Worm (Caenorhabditis elegans) whole organism, L4 larva: Measurements from ENCODE around the gene W03H9.1.

Experiments used
- aha-1 ChIP-seq: fragments of 150-350 bp; peaks from one replicate; lab custom pipeline; 2014; ENCODE audit warnings: missing biosample characterization, missing genetic modification characterization
- ama-1 ChIP-seq: fragments of 150-350 bp; optimal IDR thresholded peaks from 2 replicates; lab custom pipeline; 2014; ENCODE audit warnings: inconsistent platforms, mixed read lengths
- daf-16 ChIP-seq, 3 experiments: sonication (generic microtip); optimal IDR thresholded peaks; 2 replicates each; lab custom pipeline; 2016 to 2017; ENCODE audit warnings: missing genetic modification characterization in 3 of 3, missing genetic modification reagents in 3 of 3, mild to moderate bottlenecking in 2 of 3, missing compliant biosample characterization in 2 of 3, missing biosample characterization in 1 of 3, moderate library complexity in 1 of 3
- daf-8 ChIP-seq: fragments of 200-800 bp; sonication (Bioruptor generic); IDR thresholded peaks from 2 replicates; pipeline ENCODE4 v1.3.6; 2022; ENCODE audit warnings: missing genetic modification characterization, missing compliant biosample characterization
- dmd-6 ChIP-seq: fragments of 200-800 bp; sonication (Bioruptor generic); IDR thresholded peaks from 2 replicates; pipeline ENCODE4 v1.3.6; 2022; ENCODE audit warnings: missing genetic modification reagents, missing genetic modification characterization, missing compliant biosample characterization
- dmd-8 ChIP-seq: fragments of 200-800 bp; sonication (Bioruptor generic); IDR thresholded peaks from 2 replicates; pipeline ENCODE4 v1.3.6; 2022; ENCODE audit warnings: missing genetic modification characterization, missing compliant biosample characterization
- dpl-1 ChIP-seq: fragments of 150-350 bp; optimal IDR thresholded peaks from 2 replicates; lab custom pipeline; 2014; ENCODE audit warnings: missing biosample characterization, missing genetic modification reagents, missing genetic modification characterization
- fos-1 ChIP-seq: fragments of 150-350 bp; optimal IDR thresholded peaks from 2 replicates; lab custom pipeline; 2014; ENCODE audit warnings: missing biosample characterization, missing genetic modification characterization
- hlh-30 ChIP-seq: sonication (generic microtip); optimal IDR thresholded peaks from 2 replicates; lab custom pipeline; 2017; ENCODE audit warnings: antibody characterized with exemption, mild to moderate bottlenecking, missing genetic modification characterization, missing compliant biosample characterization; ENCODE audit not compliant: insufficient read depth
- hmg-1.1 ChIP-seq: fragments of 200-800 bp; sonication (Bioruptor generic); IDR thresholded peaks from 2 replicates; pipeline ENCODE4 v1.3.6; 2022; ENCODE audit warnings: missing genetic modification reagents, missing genetic modification characterization, missing compliant biosample characterization
- lim-7 ChIP-seq: fragments of 200-800 bp; sonication (Bioruptor generic); IDR thresholded peaks from 2 replicates; pipeline ENCODE4 v1.3.6; 2022; ENCODE audit warnings: missing genetic modification characterization, missing compliant biosample characterization
- lin-15B ChIP-seq: fragments of 150-350 bp; sonication (generic microtip); optimal IDR thresholded peaks from 3 replicates; lab custom pipeline; 2014; ENCODE audit warnings: missing biosample characterization, missing genetic modification characterization
- lin-29 ChIP-seq: fragments of 200-800 bp; sonication (Bioruptor generic); IDR thresholded peaks from 2 replicates; pipeline ENCODE4 v1.3.6; 2022; ENCODE audit warnings: missing genetic modification reagents, missing genetic modification characterization, missing compliant biosample characterization
- lsy-2 ChIP-seq, 2 experiments: fragments of 150-350 bp in 1 of 2; sonication (generic microtip) in 1 of 2; optimal IDR thresholded peaks; 2 replicates each; lab custom pipeline; 2014 to 2017; ENCODE audit warnings: missing biosample characterization in 2 of 2, missing genetic modification characterization in 2 of 2
- mdl-1 ChIP-seq, 2 experiments: fragments of 150-350 bp in 1 of 2; sonication (generic microtip) in 1 of 2; optimal IDR thresholded peaks; 2 replicates each; lab custom pipeline; 2014 to 2017; ENCODE audit warnings: missing biosample characterization in 2 of 2, missing genetic modification characterization in 2 of 2
- mxl-2 ChIP-seq: fragments of 200-800 bp; sonication (Bioruptor generic); conservative IDR thresholded peaks from 2 replicates; pipeline ENCODE4 v1.3.6; 2022; ENCODE audit warnings: missing genetic modification reagents, missing genetic modification characterization, missing compliant biosample characterization
- mxl-3 ChIP-seq: fragments of 200-800 bp; sonication (Bioruptor generic); optimal IDR thresholded peaks from 2 replicates; lab custom pipeline; 2018; ENCODE audit warnings: mild to moderate bottlenecking, missing genetic modification characterization, missing compliant biosample characterization
- nhr-102 ChIP-seq: sonication (generic microtip); optimal IDR thresholded peaks from 2 replicates; lab custom pipeline; 2016; ENCODE audit warnings: mild to moderate bottlenecking, missing genetic modification characterization, moderate library complexity, missing compliant biosample characterization
- nhr-42 ChIP-seq: fragments of 200-800 bp; sonication (Bioruptor generic); IDR thresholded peaks from 2 replicates; pipeline ENCODE4 v1.3.6; 2022; ENCODE audit warnings: missing genetic modification characterization, missing compliant biosample characterization
- nhr-77 ChIP-seq: fragments of 150-350 bp; optimal IDR thresholded peaks from 2 replicates; lab custom pipeline; 2014; ENCODE audit warnings: missing biosample characterization, missing genetic modification characterization
- saeg-2 ChIP-seq: fragments of 200-800 bp; sonication (Bioruptor generic); IDR thresholded peaks from 2 replicates; pipeline ENCODE4 v1.3.6; 2022; ENCODE audit warnings: missing genetic modification reagents, missing genetic modification characterization, missing compliant biosample characterization
- skn-1 ChIP-seq: fragments of 150-350 bp; optimal IDR thresholded peaks from 2 replicates; lab custom pipeline; 2014; ENCODE audit warnings: missing biosample characterization, missing genetic modification characterization
- snpc-1.2 ChIP-seq: fragments of 200-800 bp; sonication (Bioruptor generic); IDR thresholded peaks from 2 replicates; pipeline ENCODE4 v1.3.6; 2022; ENCODE audit warnings: missing genetic modification reagents, missing genetic modification characterization, missing compliant biosample characterization
- snpc-4 ChIP-seq: fragments of 150-350 bp; optimal IDR thresholded peaks from 2 replicates; lab custom pipeline; 2014; ENCODE audit warnings: missing biosample characterization, missing genetic modification characterization
- tra-1 ChIP-seq: fragments of 200-800 bp; sonication (Bioruptor generic); IDR thresholded peaks from 2 replicates; pipeline ENCODE4 v1.3.6; 2022; ENCODE audit warnings: missing genetic modification reagents, missing genetic modification characterization, missing compliant biosample characterization
- unc-62 ChIP-seq, 3 experiments: fragments of 150-350 bp in 1 of 3; sonication (generic microtip); optimal IDR thresholded peaks in 2 of 3; peaks in 1 of 3; 1 replicate in 1 of 3; 2 replicates in 2 of 3; lab custom pipeline; 2014 to 2017; ENCODE audit warnings: missing biosample characterization in 3 of 3, missing genetic modification characterization in 3 of 3, missing genetic modification reagents in 3 of 3, missing genotype in 1 of 3
- ztf-11 ChIP-seq: fragments of 150-350 bp; optimal IDR thresholded peaks from 2 replicates; lab custom pipeline; 2014; ENCODE audit warnings: missing biosample characterization, missing genetic modification characterization
- ztf-7 ChIP-seq: fragments of 150-350 bp; optimal IDR thresholded peaks from 2 replicates; lab custom pipeline; 2014; ENCODE audit warnings: missing biosample characterization, missing genetic modification characterization

Gene W03H9.1

DNA sequence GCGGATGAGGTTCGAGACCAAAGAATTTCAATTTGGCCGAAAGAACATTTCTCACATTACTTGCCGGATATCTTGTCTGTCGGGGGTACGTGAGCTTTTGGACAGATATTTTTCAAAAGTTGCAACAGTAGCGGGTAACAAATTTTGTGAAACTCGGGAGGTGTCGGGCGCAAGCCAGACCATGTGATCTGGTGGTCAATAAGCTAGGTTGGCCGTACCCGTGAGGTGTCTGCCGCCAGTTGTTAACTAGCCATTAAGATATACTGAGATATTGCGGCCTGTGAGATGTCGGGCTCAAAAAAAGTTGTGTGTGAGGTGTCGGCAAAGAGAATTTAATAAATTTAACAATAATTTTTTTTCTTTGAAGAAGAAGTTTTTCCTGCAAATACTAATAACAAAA is 31.5 kb downstream of the W03H9.1 start:
- no peak for TF ChIP-seq dpl-1 (GFP tag; lab: Kevin White, UChicago)
- no peak for TF ChIP-seq nhr-77
- no peak for TF ChIP-seq lin-29 (GFP tag; lab: Robert Waterston, UW)
- TF ChIP-seq ama-1 (lab: Kevin White, UChicago): no peak

- TF ChIP-seq ztf-11 (tag; lab: Kevin White, UChicago) (no peak), aha-1 (tag; lab: Kevin White, UChicago) (peak; percentile 79)
These were observed 37.1 kb downstream of the W03H9.1 start for ce11 chrII:14112842-14113241.

DNA sequence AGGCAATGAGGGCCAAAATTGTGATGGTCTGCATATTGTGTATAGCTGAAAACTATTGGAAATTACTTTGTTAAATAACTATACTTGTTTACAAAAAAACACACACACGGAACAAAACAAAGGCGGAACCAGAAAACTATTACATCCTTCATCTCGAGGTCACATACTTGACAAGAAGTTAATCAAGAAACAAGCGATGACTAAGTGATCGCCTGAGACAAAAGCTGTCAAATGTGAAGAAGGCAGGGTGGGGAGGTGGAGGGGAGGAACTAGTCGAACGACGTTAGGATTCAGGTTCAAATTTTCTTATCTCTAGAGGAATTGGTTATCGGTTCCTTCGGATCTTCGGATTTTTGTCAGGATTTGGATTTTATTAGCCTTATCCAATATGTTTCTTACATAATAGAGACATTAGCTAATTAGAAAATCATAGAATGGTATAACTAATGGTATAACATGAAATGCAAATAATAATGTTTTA is 40.7 kb downstream of the W03H9.1 start, which contains the start of gene cpg-7:
TSS of gene cpg-7 (minus strand) at position 51 of the 481 bp plus-strand sequence.
- TF ChIP-seq nhr-42 (GFP tag; lab: Robert Waterston, UW) (no peak), mdl-1 (tag; optimal IDR thresholded peaks at IDR 0.05; lab: Kevin White, UChicago) (no peak), lin-29 (GFP tag; lab: Robert Waterston, UW) (no peak), snpc-1.2 (GFP tag; lab: Robert Waterston, UW) (no peak), dmd-6 (GFP tag; lab: Robert Waterston, UW) (no peak), nhr-102 (no peak), daf-8 (GFP tag; lab: Robert Waterston, UW) (no peak)

DNA sequence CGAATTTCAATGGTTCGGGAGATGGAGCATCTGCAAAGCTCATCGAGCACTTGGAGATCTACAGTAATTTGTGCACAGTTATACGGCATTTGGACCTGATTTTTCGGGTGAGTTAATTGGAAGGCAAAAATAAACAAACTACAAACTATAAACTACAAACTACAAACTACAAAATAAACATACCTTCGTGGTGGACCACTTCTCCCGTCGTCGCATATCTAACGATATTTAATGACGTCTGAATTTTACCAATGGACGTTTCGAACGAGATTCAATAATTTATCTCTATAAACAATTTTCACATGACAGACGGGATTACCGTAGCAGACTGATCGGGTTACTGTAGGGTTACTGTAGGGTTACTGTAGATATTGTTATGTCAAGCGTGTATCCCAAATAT is 43.8 kb downstream of the W03H9.1 start:
- TF ChIP-seq daf-8 (GFP tag; lab: Robert Waterston, UW) (no peak), ztf-7 (tag; lab: Kevin White, UChicago) (no peak), daf-16 (GFP tag; optimal IDR thresholded peaks at IDR 0.05; lab: Kevin White, UChicago) (no peak), daf-16 (tag; optimal IDR thresholded peaks at IDR 0.05; lab: Kevin White, UChicago) (no peak), skn-1 (tag; lab: Kevin White, UChicago) (no peak), mxl-2 (GFP tag; lab: Robert Waterston, UW) (no peak), unc-62 (GFP tag; optimal IDR thresholded peaks at IDR 0.05 in 1 of 2; lab: Kevin White, UChicago) (peak in 1 of 2 experiments; percentile 80), unc-62 (tag; optimal IDR thresholded peaks at IDR 0.05; lab: Kevin White, UChicago) (no peak)

DNA sequence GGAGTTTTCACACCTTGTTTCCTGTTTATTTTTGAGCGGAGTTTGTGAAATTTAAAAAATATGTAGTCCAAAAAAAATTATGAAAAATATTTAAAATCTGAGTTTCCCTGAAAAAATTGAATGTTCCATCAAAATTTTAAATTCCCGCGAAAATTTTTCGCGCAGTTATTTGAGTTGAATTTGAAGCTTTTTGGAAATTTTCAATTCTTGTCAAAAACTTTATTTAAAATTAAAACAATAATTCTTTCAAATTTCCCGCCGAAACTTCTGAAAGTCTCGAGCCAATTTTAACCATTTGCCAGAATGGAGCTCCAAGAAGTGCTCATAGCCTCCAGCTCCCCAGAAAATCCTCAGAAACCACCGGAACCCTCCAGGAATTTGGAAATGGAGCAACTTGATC is 45.5 kb downstream of the W03H9.1 start, which contains the start of gene gur-4:
TSS of gene gur-4 (plus strand) at position 301 of the 400 bp plus-strand sequence.
- TF ChIP-seq hmg-1.1 (GFP tag; lab: Robert Waterston, UW) (no peak), lin-15B (tag; lab: Kevin White, UChicago) (no peak), fos-1 (tag; lab: Kevin White, UChicago) (no peak), dmd-8 (GFP tag; lab: Robert Waterston, UW) (no peak), snpc-4 (tag; lab: Kevin White, UChicago) (no peak), lsy-2 (tag; optimal IDR thresholded peaks at IDR 0.05; lab: Kevin White, UChicago) (no peak), hlh-30 (tag; lab: Kevin White, UChicago) (no peak), nhr-42 (GFP tag; lab: Robert Waterston, UW) (no peak), mxl-3 (no peak), lim-7 (GFP tag; lab: Robert Waterston, UW) (no peak)

ce11 chrII:14102112-14102511 is 47.8 kb downstream of the W03H9.1 start:
- TF ChIP-seq hlh-30 (tag; lab: Kevin White, UChicago) (no peak), saeg-2 (GFP tag; lab: Robert Waterston, UW) (no peak), unc-62 (GFP tag; optimal IDR thresholded peaks at IDR 0.05 in 1 of 2; lab: Kevin White, UChicago) (peak in 1 of 2 experiments; percentile 29), unc-62 (tag; optimal IDR thresholded peaks at IDR 0.05; lab: Kevin White, UChicago) (no peak), tra-1 (GFP tag; lab: Robert Waterston, UW) (no peak)
